Fruit fly (Drosophila melanogaster) whole organism, wandering third instar larva: Measurements from ENCODE around the gene Spn28Da.

ENCODE experiments used
- h ChIP-seq: fragments of 200-800 bp; sonication (Bioruptor generic); optimal IDR thresholded peaks from 3 replicates; lab custom pipeline; 2016; ENCODE audit warnings: missing biosample characterization, mild to moderate bottlenecking, missing genetic modification characterization
- psq ChIP-seq: fragments of 200-800 bp; sonication (Bioruptor generic); optimal IDR thresholded peaks from 3 replicates; lab custom pipeline; 2017; ENCODE audit warnings: missing biosample characterization, mild to moderate bottlenecking, missing genetic modification characterization, moderate library complexity

DNA sequence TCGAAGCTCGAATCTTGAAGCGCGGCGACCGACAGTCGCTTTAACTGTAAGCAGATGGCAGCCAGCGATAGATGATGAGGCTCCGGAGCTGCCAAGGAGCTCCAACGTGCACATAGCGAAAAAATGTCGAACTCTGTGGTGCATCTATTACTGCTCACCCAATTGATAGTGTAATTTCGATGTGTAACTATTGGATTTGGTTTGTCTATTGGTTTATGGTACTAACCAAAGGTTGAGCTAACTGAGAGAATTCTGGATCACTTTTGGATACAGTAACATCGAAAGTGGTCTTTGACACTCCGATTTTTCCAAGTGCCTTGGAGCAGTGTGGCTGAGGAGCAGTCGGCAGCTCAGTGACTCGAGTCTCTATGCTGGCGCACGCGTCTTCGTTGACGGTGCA lies 9.7 kb upstream of the Spn28Da start:
- peak; percentile 54 for TF ChIP-seq h (GFP tag; lab: Kevin White, UChicago)
- no peak for TF ChIP-seq psq (GFP tag; lab: Kevin White, UChicago)
